Worm (Caenorhabditis elegans): ENCODE data around the gene art-1.
A peak's percentile ranks its signal among the peaks of the same experiment; 100 is the strongest.

Gene art-1

DNA sequence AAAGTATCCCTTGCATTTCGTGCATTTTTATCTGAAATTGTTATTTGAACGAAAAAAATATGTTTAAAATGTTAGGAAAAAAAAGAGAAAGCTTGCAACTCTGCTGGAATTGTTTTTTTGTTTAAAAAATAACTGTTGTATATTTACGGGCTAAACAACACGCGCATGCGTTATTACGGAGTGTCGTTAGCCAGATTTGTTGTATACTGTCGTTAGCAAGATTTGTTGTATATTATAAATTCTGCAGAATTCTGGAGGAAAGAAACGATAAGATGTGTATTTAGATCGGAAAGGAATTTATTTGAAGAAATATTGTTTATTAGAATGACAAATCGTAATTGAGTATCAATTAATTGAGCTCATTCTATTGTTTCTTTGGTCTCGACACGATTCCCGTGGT, 4.4 kb downstream of the art-1 start, which contains the start of gene eif-2Bgamma:
TSS of gene eif-2Bgamma (minus strand) at position 31 of the 400 bp plus-strand sequence.
- TF ChIP-seq attf-3 (GFP tag; conservative IDR thresholded peaks at IDR 0.05) (peak; percentile 95), lin-35 (GFP tag; optimal IDR thresholded peaks at IDR 0.05) (peak in 1 of 3 experiments; percentile 56), sea-2 (GFP tag; IDR thresholded peaks at IDR 0.05) (no peak), snpc-4 (GFP tag; optimal IDR thresholded peaks at IDR 0.05) (no peak), snpc-4 (tag; optimal IDR thresholded peaks at IDR 0.05) (peak in 1 of 4 experiments; percentile 52)

DNA sequence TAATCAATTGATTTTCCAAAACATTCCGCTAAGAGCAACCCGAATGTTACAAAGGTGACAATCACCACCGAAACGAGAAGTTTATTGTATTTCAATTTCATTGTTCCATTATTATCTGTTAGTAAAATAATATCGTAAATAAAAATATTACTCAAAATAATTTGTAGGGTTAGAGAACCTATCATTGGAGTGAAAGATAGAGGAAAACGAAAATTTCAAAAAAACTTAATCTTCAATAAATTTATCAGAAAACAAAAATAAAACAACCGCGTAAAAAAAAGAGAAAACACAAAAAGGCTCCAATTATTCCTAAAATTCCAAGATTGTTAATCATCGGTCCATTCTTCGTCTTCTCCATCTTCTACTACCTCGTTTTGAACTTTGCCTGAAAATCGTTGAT, 6.5 kb downstream of the art-1 start, which contains the start of gene tra-2:
TSS of gene tra-2 (minus strand) at position 101 of the 400 bp plus-strand sequence.
- TF ChIP-seq nhr-90 (tag; optimal IDR thresholded peaks at IDR 0.05) (no peak), nhr-179 (tag; optimal IDR thresholded peaks at IDR 0.05) (no peak), egl-44 (GFP tag; IDR thresholded peaks at IDR 0.05) (no peak), tlf-1 (GFP tag; optimal IDR thresholded peaks at IDR 0.05) (no peak), sptf-2 (GFP tag; optimal IDR thresholded peaks at IDR 0.05) (no peak), ztf-3 (GFP tag; optimal IDR thresholded peaks at IDR 0.05) (no peak), F10E7.11 (tag; optimal IDR thresholded peaks at IDR 0.05) (no peak), bed-2 (GFP tag; IDR thresholded peaks at IDR 0.05) (no peak), attf-6 (GFP tag; IDR thresholded peaks at IDR 0.05) (no peak), sea-2 (GFP tag; IDR thresholded peaks at IDR 0.05) (no peak), B0035.1 (tag; optimal IDR thresholded peaks at IDR 0.05) (no peak), lin-35 (GFP tag; optimal IDR thresholded peaks at IDR 0.05) (no peak), zim-3 (tag; optimal IDR thresholded peaks at IDR 0.05) (no peak), ztf-18 (tag; optimal IDR thresholded peaks at IDR 0.05) (no peak), sdz-38 (tag; optimal IDR thresholded peaks at IDR 0.05) (no peak)

DNA sequence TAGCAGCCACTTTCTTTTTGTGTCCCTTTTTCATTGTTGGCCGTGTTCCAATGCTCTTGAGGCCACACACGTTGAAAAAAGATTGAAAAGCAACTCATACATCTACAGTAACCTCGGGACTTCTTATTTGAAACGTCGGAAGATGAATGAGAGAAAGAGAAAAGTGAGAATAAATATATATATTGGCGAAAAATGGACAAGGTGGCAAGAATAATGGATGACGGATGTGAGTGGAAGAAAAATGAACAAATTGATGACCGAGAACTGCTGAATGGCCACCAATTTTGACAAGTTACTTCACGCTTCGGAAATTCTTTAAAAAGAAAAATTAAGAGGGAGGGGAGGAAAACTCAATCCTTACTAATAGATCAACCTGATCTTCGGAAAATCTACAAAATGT, 13.9 kb downstream of the art-1 start:
- TF ChIP-seq nhr-27 (tag; optimal IDR thresholded peaks at IDR 0.05) (no peak), madf-10 (tag; optimal IDR thresholded peaks at IDR 0.05) (no peak), ceh-91 (GFP tag; IDR thresholded peaks at IDR 0.05) (no peak), ZK185.1 (tag; optimal IDR thresholded peaks at IDR 0.05; ENCODE audit: poor library complexity, severe bottlenecking) (no peak)

DNA sequence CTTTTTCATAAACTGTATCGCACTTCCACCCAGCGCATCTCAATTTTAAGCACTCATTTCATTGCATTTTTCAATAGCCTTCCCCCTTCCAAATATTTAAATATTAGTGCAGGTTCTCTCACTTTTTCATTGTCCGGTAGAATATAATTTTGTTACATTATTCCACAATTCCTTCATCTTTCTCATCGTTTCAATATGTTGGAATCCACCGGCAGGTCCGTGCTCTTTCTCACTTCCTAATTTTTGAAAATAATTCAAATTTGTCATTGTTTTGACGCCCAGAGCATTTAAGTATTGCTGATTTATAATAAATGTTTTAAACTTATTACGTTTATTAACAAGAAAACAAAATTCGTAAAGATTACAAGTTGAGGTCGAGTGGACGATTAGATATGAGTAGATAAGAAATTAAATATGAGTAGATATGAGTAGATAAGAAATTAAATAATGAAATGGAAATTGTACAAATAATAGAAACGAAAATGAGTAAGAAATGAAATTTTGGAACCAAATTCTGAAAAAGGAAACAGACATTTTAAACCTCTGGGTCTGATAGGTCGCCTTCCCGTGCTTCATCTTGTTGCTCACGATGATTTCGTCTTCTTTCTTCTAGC, 16.8 kb downstream of the art-1 start:
- TF ChIP-seq snpc-1.3 (tag; optimal IDR thresholded peaks at IDR 0.05; ENCODE audit: insufficient read depth) (peak; percentile 16), ekl-4 (GFP tag; IDR thresholded peaks at IDR 0.05) (0 out of 2 replicates have a peak, but pooled peaks have one; percentile 43), F22D6.2 (tag; optimal IDR thresholded peaks at IDR 0.05) (no peak), pbrm-1 (GFP tag; IDR thresholded peaks at IDR 0.05) (0 out of 2 replicates have a peak, but pooled peaks have one; percentile 24), him-1 (tag; optimal IDR thresholded peaks at IDR 0.05) (peak; percentile 98)

DNA sequence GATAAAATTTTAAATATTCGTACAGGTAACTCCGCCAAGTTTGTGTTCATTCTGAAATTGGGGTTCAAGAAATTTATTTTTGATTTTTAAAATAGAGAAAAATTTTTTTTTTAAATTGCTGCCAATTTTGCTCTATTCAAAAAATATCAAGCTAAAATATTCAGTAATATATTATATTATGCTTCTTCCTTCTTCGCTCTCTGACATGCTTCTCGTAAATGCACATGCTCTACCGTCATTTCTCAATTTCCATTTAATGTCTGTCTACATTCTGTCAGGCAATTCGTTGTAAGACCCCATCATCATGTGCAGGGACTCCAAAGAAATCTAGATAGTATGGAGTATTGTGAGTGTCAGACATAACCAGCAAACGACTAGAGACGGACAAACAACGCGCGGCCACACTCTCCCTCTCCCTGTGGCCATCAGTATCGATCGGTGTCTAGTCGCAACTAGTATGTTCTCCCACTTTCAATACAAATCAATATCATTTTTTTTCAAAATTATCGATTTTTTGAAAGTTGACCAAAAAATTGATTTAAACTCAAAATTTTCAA, 20.7 kb downstream of the art-1 start, which contains the start of the genes malt-1 and ceh-38:
TSS of gene malt-1 (minus strand) at position 51 of the 557 bp plus-strand sequence.
TSS of gene ceh-38 (plus strand) at position 277 of the 557 bp plus-strand sequence.
- no peak for TF ChIP-seq lsl-1 (GFP tag; optimal IDR thresholded peaks at IDR 0.05)
- peak; percentile 50 for TF ChIP-seq ztf-18 (tag; optimal IDR thresholded peaks at IDR 0.05)
- TF ChIP-seq K12H6.12 (tag; optimal IDR thresholded peaks at IDR 0.05): peak; percentile 94
- TF ChIP-seq B0336.3 (GFP tag; IDR thresholded peaks at IDR 0.05): peak; percentile 79
- TF ChIP-seq ceh-100 (GFP tag; IDR thresholded peaks at IDR 0.05): peak; percentile 55; the same call in 1 of the 2 replicates
- peak; percentile 79 for TF ChIP-seq atf-7 (tag; optimal IDR thresholded peaks at IDR 0.05)
- peak; percentile 84 for TF ChIP-seq pbrm-1 (GFP tag; IDR thresholded peaks at IDR 0.05)
- 0 out of 2 replicates have a peak, but pooled peaks have one; percentile 9 for TF ChIP-seq hsf-1 (GFP tag; IDR thresholded peaks at IDR 0.05)
- peak; percentile 81 for TF ChIP-seq ekl-4 (GFP tag; IDR thresholded peaks at IDR 0.05)
- peak; percentile 92 for TF ChIP-seq lin-40 (tag; optimal IDR thresholded peaks at IDR 0.05)
- peak; percentile 5 for TF ChIP-seq snpc-4 (GFP tag; optimal IDR thresholded peaks at IDR 0.05)
- TF ChIP-seq snpc-4 (tag; optimal IDR thresholded peaks at IDR 0.05): peak; percentile 81 to 89 (median 86)
- TF ChIP-seq F23B12.7 (tag; optimal IDR thresholded peaks at IDR 0.05; ENCODE audit: insufficient read depth): peak; percentile 74
- TF ChIP-seq tlf-1 (GFP tag; optimal IDR thresholded peaks at IDR 0.05): peak; percentile 76
- TF ChIP-seq madf-10 (tag; optimal IDR thresholded peaks at IDR 0.05): peak; percentile 84
- peak; percentile 58 to 77 for TF ChIP-seq let-607 (tag; optimal IDR thresholded peaks at IDR 0.05)
- TF ChIP-seq unc-62 (GFP tag; optimal IDR thresholded peaks at IDR 0.05): peak; percentile 86
- peak; percentile 52 for TF ChIP-seq ztf-26 (tag; optimal IDR thresholded peaks at IDR 0.05)
- TF ChIP-seq Y67H2A.10 (GFP tag; conservative IDR thresholded peaks at IDR 0.05): peak; percentile 63; the same call in 1 of the 2 replicates

Measured in whole organism, young adult.